Fruit fly (Drosophila melanogaster) whole organism, embryonic: ENCODE measurements around the gene CG32032.

Experiments used
- Awh ChIP-seq: fragments of 200-800 bp; sonication (Bioruptor generic); IDR thresholded peaks from 2 replicates; pipeline ENCODE4, ENCODE4 v1.3.6; 2022; ENCODE audit warnings: missing biosample characterization, missing genetic modification characterization
- Blimp-1 ChIP-seq: fragments of 200-800 bp; sonication (Bioruptor generic); optimal IDR thresholded peaks from 3 replicates; lab custom pipeline; 2018; ENCODE audit warnings: missing biosample characterization, missing genetic modification characterization, mild to moderate bottlenecking, moderate library complexity, missing genetic modification reagents
- CG10321 ChIP-seq: fragments of 200-800 bp; sonication (Bioruptor generic); IDR thresholded peaks from 2 replicates; pipeline ENCODE4 v1.3.6; 2022; ENCODE audit warnings: missing biosample characterization, missing genetic modification characterization
- CG11723 ChIP-seq: fragments of 200-800 bp; sonication (Bioruptor generic); optimal IDR thresholded peaks from 2 replicates; lab custom pipeline; 2017; ENCODE audit warnings: missing biosample characterization, mild to moderate bottlenecking, missing genetic modification characterization
- CG14050 ChIP-seq: fragments of 200-800 bp; sonication (Bioruptor generic); IDR thresholded peaks from 3 replicates; pipeline ENCODE4 v1.3.6; 2022; ENCODE audit warnings: missing biosample characterization, missing genetic modification characterization
- CG16779 ChIP-seq: fragments of 200-800 bp; sonication (Bioruptor generic); IDR thresholded peaks from 2 replicates; pipeline ENCODE4 v1.3.6; 2022; ENCODE audit warnings: missing biosample characterization, missing genetic modification characterization
- CG17359 ChIP-seq: fragments of 200-800 bp; sonication (Bioruptor generic); optimal IDR thresholded peaks from 3 replicates; lab custom pipeline; 2018; ENCODE audit warnings: missing biosample characterization, mild to moderate bottlenecking, missing genetic modification characterization, moderate library complexity
- CG18262 ChIP-seq: fragments of 200-800 bp; optimal IDR thresholded peaks from 3 replicates; lab custom pipeline; 2019; ENCODE audit warnings: missing biosample characterization, mild to moderate bottlenecking, missing genetic modification characterization, moderate library complexity
- CG2129 ChIP-seq: fragments of 200-800 bp; sonication (Bioruptor generic); IDR thresholded peaks from 2 replicates; pipeline ENCODE4 v1.3.6; 2022; ENCODE audit warnings: missing biosample characterization, missing genetic modification characterization; ENCODE audit not compliant: partially characterized antibody
- CG2199 ChIP-seq: fragments of 200-800 bp; sonication (Bioruptor generic); IDR thresholded peaks from 3 replicates; pipeline ENCODE4 v1.3.6; 2022; ENCODE audit warnings: missing biosample characterization, missing genetic modification characterization
- CG2712 ChIP-seq: fragments of 200-800 bp; optimal IDR thresholded peaks from 3 replicates; lab custom pipeline; 2019; ENCODE audit warnings: missing biosample characterization, mild to moderate bottlenecking, missing genetic modification characterization, moderate library complexity
- CG30020 ChIP-seq: fragments of 200-800 bp; optimal IDR thresholded peaks from 2 replicates; lab custom pipeline; 2019; ENCODE audit warnings: missing biosample characterization, mild to moderate bottlenecking, missing genetic modification characterization, moderate library complexity
- CG3163 ChIP-seq: fragments of 200-800 bp; sonication (Bioruptor generic); optimal IDR thresholded peaks from 3 replicates; lab custom pipeline; 2016; ENCODE audit warnings: missing biosample characterization, missing genetic modification characterization
- CG34224 ChIP-seq: fragments of 200-800 bp; sonication (Bioruptor generic); IDR thresholded peaks from 3 replicates; pipeline ENCODE4 v1.3.6; 2022; ENCODE audit warnings: missing biosample characterization, missing genetic modification characterization; ENCODE audit not compliant: partially characterized antibody
- CG4282 ChIP-seq: fragments of 200-800 bp; sonication (Bioruptor generic); optimal IDR thresholded peaks from 2 replicates; lab custom pipeline; 2016; ENCODE audit warnings: missing biosample characterization, missing genetic modification characterization
- CG4617 ChIP-seq: fragments of 200-800 bp; sonication (Bioruptor generic); optimal IDR thresholded peaks from 3 replicates; lab custom pipeline; 2016; ENCODE audit warnings: missing biosample characterization, missing genetic modification characterization, borderline replicate concordance
- CG4707 ChIP-seq: fragments of 200-800 bp; sonication (Bioruptor generic); optimal IDR thresholded peaks from 2 replicates; lab custom pipeline; 2018; ENCODE audit warnings: missing biosample characterization, mild to moderate bottlenecking, missing genetic modification characterization, moderate library complexity
- CG7357 ChIP-seq: fragments of 200-800 bp; sonication (Bioruptor generic); IDR thresholded peaks from 3 replicates; pipeline ENCODE4 v1.3.6; 2022; ENCODE audit warnings: missing biosample characterization, missing genetic modification characterization
- CG7963 ChIP-seq: fragments of 200-800 bp; sonication (Bioruptor generic); IDR thresholded peaks from 3 replicates; pipeline ENCODE4 v1.3.6; 2022; ENCODE audit warnings: missing biosample characterization, missing genetic modification characterization; ENCODE audit not compliant: partially characterized antibody
- CG8765 ChIP-seq: fragments of 200-800 bp; sonication (Bioruptor generic); IDR thresholded peaks from 2 replicates; pipeline ENCODE4 v1.3.6; 2022; ENCODE audit warnings: missing biosample characterization, missing genetic modification characterization
- CG9609 ChIP-seq: fragments of 200-800 bp; sonication (Bioruptor generic); optimal IDR thresholded peaks from 3 replicates; lab custom pipeline; 2016; ENCODE audit warnings: missing biosample characterization, missing genetic modification characterization
- CG9727 ChIP-seq: fragments of 200-800 bp; sonication (Bioruptor generic); optimal IDR thresholded peaks from 3 replicates; lab custom pipeline; 2017; ENCODE audit warnings: missing biosample characterization, mild to moderate bottlenecking, missing genetic modification characterization
- CG9797 ChIP-seq: fragments of 200-800 bp; sonication (Bioruptor generic); optimal IDR thresholded peaks from 3 replicates; lab custom pipeline; 2018; ENCODE audit warnings: missing biosample characterization, mild to moderate bottlenecking, missing genetic modification characterization
- Dll ChIP-seq: fragments of 200-800 bp; sonication (Bioruptor generic); IDR thresholded peaks from 4 replicates; pipeline ENCODE4 v1.3.6; 2022; ENCODE audit warnings: missing biosample characterization, missing genetic modification characterization; ENCODE audit not compliant: partially characterized antibody
- H15 ChIP-seq: fragments of 200-800 bp; sonication (Bioruptor generic); IDR thresholded peaks from 3 replicates; pipeline ENCODE4 v1.3.6; 2022; ENCODE audit warnings: missing biosample characterization, missing genetic modification characterization
- Hr39 ChIP-seq: fragments of >200 bp; optimal IDR thresholded peaks from 2 replicates; lab custom pipeline; 2017
- NC2α ChIP-seq: fragments of 200-800 bp; sonication (Bioruptor generic); optimal IDR thresholded peaks from 2 replicates; lab custom pipeline; 2016; ENCODE audit warnings: missing biosample characterization, missing genetic modification characterization
- NC2β ChIP-seq: fragments of 200-800 bp; sonication (Bioruptor generic); optimal IDR thresholded peaks from 2 replicates; lab custom pipeline; 2016; ENCODE audit warnings: missing biosample characterization, missing genetic modification characterization
- PHDP ChIP-seq: fragments of 200-800 bp; sonication (Bioruptor generic); optimal IDR thresholded peaks from 3 replicates; lab custom pipeline; 2018; ENCODE audit warnings: missing biosample characterization, mild to moderate bottlenecking, missing genetic modification characterization, moderate library complexity
- Ravus ChIP-seq: fragments of 200-800 bp; sonication (Bioruptor generic); IDR thresholded peaks from 2 replicates; pipeline ENCODE4 v1.3.6; 2022; ENCODE audit warnings: missing biosample characterization, missing genetic modification characterization
- Rfx ChIP-seq: fragments of 200-800 bp; sonication (Bioruptor generic); IDR thresholded peaks from 2 replicates; pipeline ENCODE4 v1.3.6; 2022; ENCODE audit warnings: missing biosample characterization, missing genetic modification characterization
- Sry-δ ChIP-seq: fragments of 200-800 bp; sonication (Bioruptor generic); optimal IDR thresholded peaks from 2 replicates; lab custom pipeline; 2016; ENCODE audit warnings: missing biosample characterization, missing genetic modification characterization
- Ssrp ChIP-seq: fragments of 200-800 bp; sonication (Bioruptor generic); optimal IDR thresholded peaks from 2 replicates; lab custom pipeline; 2018; ENCODE audit warnings: missing biosample characterization, mild to moderate bottlenecking, missing genetic modification characterization, moderate library complexity
- Xrp1 ChIP-seq: fragments of 200-800 bp; sonication (Bioruptor generic); IDR thresholded peaks from 2 replicates; pipeline ENCODE4 v1.3.6; 2022; ENCODE audit warnings: missing biosample characterization, missing genetic modification characterization
- ato ChIP-seq: fragments of 200-800 bp; sonication (Bioruptor generic); IDR thresholded peaks from 2 replicates; pipeline ENCODE4 v1.3.6; 2022; ENCODE audit warnings: missing biosample characterization, missing genetic modification characterization; ENCODE audit not compliant: partially characterized antibody
- bcd ChIP-seq: fragments of 200-800 bp; sonication (Bioruptor generic); optimal IDR thresholded peaks from 2 replicates; lab custom pipeline; 2017; ENCODE audit warnings: missing biosample characterization, mild to moderate bottlenecking, missing genetic modification characterization
- croc ChIP-seq: fragments of 200-800 bp; sonication (Bioruptor generic); conservative IDR thresholded peaks from 3 replicates; pipeline ENCODE4 v1.3.6; 2022; ENCODE audit warnings: missing biosample characterization, missing genetic modification characterization
- crol ChIP-seq: fragments of 200-800 bp; sonication (Bioruptor generic); IDR thresholded peaks from 2 replicates; pipeline ENCODE4 v1.3.6; 2022; ENCODE audit warnings: missing biosample characterization, missing genetic modification characterization
- emc ChIP-seq: fragments of 200-800 bp; sonication (Bioruptor generic); optimal IDR thresholded peaks from 2 replicates; lab custom pipeline; 2016; ENCODE audit warnings: missing biosample characterization, missing genetic modification characterization
- fu2 ChIP-seq: fragments of 200-800 bp; sonication (Bioruptor generic); optimal IDR thresholded peaks from 2 replicates; lab custom pipeline; 2016; ENCODE audit warnings: missing biosample characterization, missing genetic modification characterization
- kah ChIP-seq: fragments of 200-800 bp; sonication (Bioruptor generic); optimal IDR thresholded peaks from 2 replicates; lab custom pipeline; 2018; ENCODE audit warnings: missing biosample characterization, mild to moderate bottlenecking, missing genetic modification characterization
- kni ChIP-seq: fragments of 200-800 bp; sonication (Bioruptor generic); optimal IDR thresholded peaks from 3 replicates; lab custom pipeline; 2017; ENCODE audit warnings: mild to moderate bottlenecking, missing biosample characterization, missing genetic modification reagents, missing genetic modification characterization
- mam ChIP-seq: fragments of 200-800 bp; sonication (Bioruptor generic); optimal IDR thresholded peaks from 3 replicates; lab custom pipeline; 2016; ENCODE audit warnings: missing biosample characterization, missing genetic modification characterization
- mld ChIP-seq: fragments of 200-800 bp; sonication (Bioruptor generic); IDR thresholded peaks from 3 replicates; pipeline ENCODE4 v1.3.6; 2022; ENCODE audit warnings: missing biosample characterization, missing genetic modification characterization; ENCODE audit not compliant: partially characterized antibody
- nau ChIP-seq: fragments of 200-800 bp; sonication (Bioruptor generic); optimal IDR thresholded peaks from 3 replicates; lab custom pipeline; 2017; ENCODE audit warnings: missing biosample characterization, mild to moderate bottlenecking, missing genetic modification characterization, missing genetic modification reagents
- run ChIP-seq: fragments of 200-800 bp; sonication (Bioruptor generic); optimal IDR thresholded peaks from 3 replicates; lab custom pipeline; 2018; ENCODE audit warnings: missing biosample characterization, mild to moderate bottlenecking, missing genetic modification characterization
- sens-2 ChIP-seq: fragments of 200-800 bp; sonication (Bioruptor generic); IDR thresholded peaks from 2 replicates; pipeline ENCODE4 v1.3.6; 2022; ENCODE audit warnings: missing biosample characterization, missing genetic modification characterization
- slbo ChIP-seq: fragments of 200-800 bp; sonication (Bioruptor generic); IDR thresholded peaks from 2 replicates; pipeline ENCODE4 v1.3.6; 2022; ENCODE audit warnings: missing biosample characterization, missing genetic modification characterization
- toy ChIP-seq: fragments of 200-800 bp; sonication (Bioruptor generic); IDR thresholded peaks from 2 replicates; pipeline ENCODE4 v1.3.6; 2022; ENCODE audit warnings: missing biosample characterization, missing genetic modification characterization
- vvl ChIP-seq: fragments of 200-800 bp; sonication (Bioruptor generic); IDR thresholded peaks from 2 replicates; pipeline ENCODE4 v1.3.6; 2022; ENCODE audit warnings: missing biosample characterization, missing genetic modification characterization

The CG32032 gene

dm6 chr3L:9072731-9073385, 20.0 kb upstream of the CG32032 start, which contains the start of the genes CG4911 and CG4942 (continued):
- TF ChIP-seq CG2199: no peak
- no peak for TF ChIP-seq CG10321 (GFP tag; lab: Robert Waterston, UW)
- TF ChIP-seq CG7963: no peak
- no peak for TF ChIP-seq kah (GFP tag; lab: Kevin White, UChicago)
- TF ChIP-seq CG2712 (tag; lab: Kevin White, UChicago): peak; percentile 76
- TF ChIP-seq Sry-δ (GFP tag; lab: Kevin White, UChicago): peak; percentile 33
- peak; percentile 32 for TF ChIP-seq nau (GFP tag; lab: Kevin White, UChicago)
- TF ChIP-seq run (tag; lab: Kevin White, UChicago): no peak
- TF ChIP-seq H15 (GFP tag; lab: Robert Waterston, UW): peak; percentile 63; the same call in 2 of the 3 replicates
- TF ChIP-seq bcd (GFP tag; lab: Kevin White, UChicago): peak; percentile 71
- TF ChIP-seq CG8765: no peak
- peak; percentile 28 for TF ChIP-seq CG4282 (GFP tag; lab: Kevin White, UChicago)
- TF ChIP-seq CG30020 (tag; lab: Kevin White, UChicago): peak; percentile 70
- 0 out of 4 replicates have a peak, but pooled peaks have one; percentile 31 for TF ChIP-seq Dll (GFP tag; lab: Robert Waterston, UW)
- peak; percentile 81 for TF ChIP-seq mam
- no peak for TF ChIP-seq CG16779 (GFP tag; lab: Robert Waterston, UW)
- TF ChIP-seq toy (GFP tag; lab: Robert Waterston, UW): no peak
- peak; percentile 79 for TF ChIP-seq CG9797 (GFP tag; lab: Kevin White, UChicago)
- peak; percentile 48 for TF ChIP-seq CG3163 (GFP tag; lab: Kevin White, UChicago)
- TF ChIP-seq sens-2 (GFP tag; lab: Robert Waterston, UW): no peak; the same call in 1 of the 2 replicates
- TF ChIP-seq mld: no peak
- TF ChIP-seq CG7357 (GFP tag; lab: Robert Waterston, UW): peak; percentile 66
- TF ChIP-seq Hr39 (lab: Kevin White, UChicago): no peak
- TF ChIP-seq slbo: peak; percentile 86
- TF ChIP-seq Blimp-1 (GFP tag; lab: Kevin White, UChicago): peak; percentile 48
- peak; percentile 80 for TF ChIP-seq Xrp1 (GFP tag; lab: Robert Waterston, UW)
- TF ChIP-seq croc (GFP tag; lab: Robert Waterston, UW): no peak; the same call in 1 of the 3 replicates
- TF ChIP-seq kni (GFP tag; lab: Kevin White, UChicago): peak; percentile 61
- peak; percentile 70 for TF ChIP-seq NC2β
- peak; percentile 66 for TF ChIP-seq CG17359 (tag; lab: Kevin White, UChicago)
- TF ChIP-seq vvl (GFP tag; lab: Robert Waterston, UW): peak; percentile 58; the same call in 1 of the 2 replicates
- peak; percentile 17 for TF ChIP-seq CG11723 (GFP tag; lab: Kevin White, UChicago)
- no peak for TF ChIP-seq crol (GFP tag; lab: Robert Waterston, UW)
- peak; percentile 76 for TF ChIP-seq Ssrp (tag; lab: Kevin White, UChicago)
- no peak; the same call in 2 of the 3 replicates for TF ChIP-seq CG34224 (GFP tag; lab: Robert Waterston, UW)
- TF ChIP-seq fu2 (GFP tag; lab: Kevin White, UChicago): peak; percentile 59
- TF ChIP-seq CG2129 (GFP tag; lab: Robert Waterston, UW): no peak
- TF ChIP-seq CG4707: no peak
- TF ChIP-seq emc (GFP tag; lab: Kevin White, UChicago): no peak
- peak; percentile 61 for TF ChIP-seq CG9609 (GFP tag; lab: Kevin White, UChicago)
- no peak for TF ChIP-seq CG4617 (GFP tag; lab: Kevin White, UChicago)
- peak; percentile 42 for TF ChIP-seq CG9727 (GFP tag; lab: Kevin White, UChicago)
- TF ChIP-seq NC2α (GFP tag; lab: Kevin White, UChicago): peak; percentile 42
- TF ChIP-seq PHDP (tag; lab: Kevin White, UChicago): peak; percentile 70
- no peak for TF ChIP-seq ato (GFP tag; lab: Robert Waterston, UW)
- TF ChIP-seq Awh (GFP tag; lab: Robert Waterston, UW): no peak
- TF ChIP-seq CG14050 (GFP tag; lab: Robert Waterston, UW): peak; percentile 67
- TF ChIP-seq Ravus: no peak; the same call in 1 of the 2 replicates
- peak; percentile 75 for TF ChIP-seq CG18262 (tag; lab: Kevin White, UChicago)
- peak; percentile 82 for TF ChIP-seq Rfx (GFP tag; lab: Robert Waterston, UW)
